Worm (Caenorhabditis elegans) whole organism, L2 larva: ENCODE results near the gene nhr-261.

Source experiments
- C34F6.9 ChIP-seq: fragments of 150-350 bp; optimal IDR thresholded peaks from 2 replicates; lab custom pipeline; 2014; ENCODE audit warnings: missing biosample characterization, missing genetic modification characterization
- F13H6.1 ChIP-seq: sonication (generic microtip); optimal IDR thresholded peaks from 2 replicates; lab custom pipeline; 2016; ENCODE audit warnings: missing genetic modification characterization, missing compliant biosample characterization
- Y55F3AM.14 ChIP-seq: fragments of 200-800 bp; sonication (Bioruptor generic); optimal IDR thresholded peaks from 2 replicates; lab custom pipeline; 2018; ENCODE audit warnings: mild to moderate bottlenecking, missing genetic modification characterization, missing compliant biosample characterization
- ZK546.5 ChIP-seq: sonication (generic microtip); optimal IDR thresholded peaks from 2 replicates; lab custom pipeline; 2017; ENCODE audit warnings: missing biosample characterization, missing genetic modification characterization
- alr-1 ChIP-seq: fragments of 150-350 bp; optimal IDR thresholded peaks from 2 replicates; lab custom pipeline; 2014; ENCODE audit warnings: missing biosample characterization, missing genetic modification characterization
- aly-2 ChIP-seq: fragments of 150-350 bp; optimal IDR thresholded peaks from 2 replicates; lab custom pipeline; 2014; ENCODE audit warnings: missing biosample characterization, missing genetic modification characterization
- ama-1 ChIP-seq: fragments of 150-350 bp; optimal IDR thresholded peaks from 2 replicates; lab custom pipeline; 2018; ENCODE audit warnings: inconsistent platforms
- blmp-1 ChIP-seq: sonication (generic microtip); optimal IDR thresholded peaks from 2 replicates; lab custom pipeline; 2017; ENCODE audit warnings: missing genetic modification characterization, mild to moderate bottlenecking, missing compliant biosample characterization, antibody characterized with exemption, moderate library complexity; ENCODE audit not compliant: insufficient read depth
- ceh-16 ChIP-seq: fragments of 150-350 bp; optimal IDR thresholded peaks from 2 replicates; lab custom pipeline; 2014; ENCODE audit warnings: missing biosample characterization, missing genetic modification characterization
- ceh-82 ChIP-seq: fragments of 150-350 bp; optimal IDR thresholded peaks from 2 replicates; lab custom pipeline; 2014; ENCODE audit warnings: missing biosample characterization, missing genetic modification characterization
- dmd-4 ChIP-seq: sonication (generic microtip); optimal IDR thresholded peaks from 2 replicates; lab custom pipeline; 2017; ENCODE audit warnings: missing biosample characterization, missing genetic modification characterization
- egl-27 ChIP-seq: sonication (generic microtip); optimal IDR thresholded peaks from 3 replicates; lab custom pipeline; 2017; ENCODE audit warnings: missing biosample characterization, missing genetic modification reagents, missing genetic modification characterization
- elt-1 ChIP-seq: fragments of 150-350 bp; optimal IDR thresholded peaks from 2 replicates; lab custom pipeline; 2014; ENCODE audit warnings: missing biosample characterization, missing genetic modification characterization
- elt-3 ChIP-seq: sonication (generic microtip); optimal IDR thresholded peaks from 2 replicates; lab custom pipeline; 2017; ENCODE audit warnings: missing biosample characterization, missing genetic modification characterization
- lin-11 ChIP-seq: fragments of 150-350 bp; sonication (generic microtip); optimal IDR thresholded peaks from 2 replicates; lab custom pipeline; 2014; ENCODE audit warnings: missing biosample characterization, missing genetic modification characterization, inconsistent platforms, mixed read lengths
- lin-39 ChIP-seq: fragments of 150-350 bp; optimal IDR thresholded peaks from 2 replicates; lab custom pipeline; 2014; ENCODE audit warnings: missing biosample characterization, missing genetic modification reagents, missing genetic modification characterization
- lsy-2 ChIP-seq, 2 experiments: fragments of 150-350 bp in 1 of 2; sonication (generic microtip) in 1 of 2; optimal IDR thresholded peaks; 2 replicates each; lab custom pipeline; 2014 to 2017; ENCODE audit warnings: missing biosample characterization in 2 of 2, missing genetic modification characterization in 2 of 2
- mab-5 ChIP-seq: fragments of 150-350 bp; optimal IDR thresholded peaks from 2 replicates; lab custom pipeline; 2014; ENCODE audit warnings: missing biosample characterization, missing genetic modification characterization
- mdl-1 ChIP-seq, 2 experiments: fragments of 150-350 bp in 1 of 2; sonication (generic microtip) in 1 of 2; optimal IDR thresholded peaks; 2 replicates each; lab custom pipeline; 2017; ENCODE audit warnings: missing biosample characterization in 2 of 2, missing genetic modification characterization in 2 of 2
- nhr-10 ChIP-seq: sonication (generic microtip); optimal IDR thresholded peaks from 2 replicates; lab custom pipeline; 2017; ENCODE audit warnings: missing biosample characterization, missing genetic modification characterization
- nhr-129 ChIP-seq: fragments of 150-350 bp; optimal IDR thresholded peaks from 2 replicates; lab custom pipeline; 2014; ENCODE audit warnings: missing biosample characterization, missing genetic modification characterization
- nhr-21 ChIP-seq: fragments of 150-350 bp; optimal IDR thresholded peaks from 2 replicates; lab custom pipeline; 2014; ENCODE audit warnings: missing biosample characterization, missing genetic modification characterization
- nhr-23 ChIP-seq: fragments of 150-350 bp; optimal IDR thresholded peaks from 2 replicates; lab custom pipeline; 2014; ENCODE audit warnings: missing biosample characterization, missing genetic modification reagents, missing genetic modification characterization
- nhr-237 ChIP-seq: fragments of 150-350 bp; optimal IDR thresholded peaks from 2 replicates; lab custom pipeline; 2014; ENCODE audit warnings: missing biosample characterization, missing genetic modification characterization
- nhr-6 ChIP-seq: fragments of 150-350 bp; optimal IDR thresholded peaks from 2 replicates; lab custom pipeline; 2014; ENCODE audit warnings: missing biosample characterization, missing genetic modification characterization
- nhr-77 ChIP-seq: fragments of 150-350 bp; optimal IDR thresholded peaks from 2 replicates; lab custom pipeline; 2014; ENCODE audit warnings: missing biosample characterization, missing genetic modification characterization
- peb-1 ChIP-seq: fragments of 150-350 bp; optimal IDR thresholded peaks from 2 replicates; lab custom pipeline; 2014; ENCODE audit warnings: missing biosample characterization, missing genetic modification characterization
- sem-4 ChIP-seq: fragments of 150-350 bp; optimal IDR thresholded peaks from 2 replicates; lab custom pipeline; 2014; ENCODE audit warnings: missing biosample characterization, missing genetic modification reagents, missing genetic modification characterization
- skn-1 ChIP-seq: sonication (generic microtip); optimal IDR thresholded peaks from 2 replicates; lab custom pipeline; 2017; ENCODE audit warnings: missing biosample characterization, missing genetic modification characterization
- sma-9 ChIP-seq, 2 experiments: fragments of 150-350 bp in 1 of 2; sonication (generic microtip) in 1 of 2; optimal IDR thresholded peaks; 2 replicates each; lab custom pipeline; 2014 to 2016; ENCODE audit warnings: missing genetic modification characterization in 2 of 2, mild to moderate bottlenecking in 1 of 2, missing biosample characterization in 1 of 2, missing compliant biosample characterization in 1 of 2, missing genetic modification reagents in 1 of 2, moderate library complexity in 1 of 2
- snpc-4 ChIP-seq: fragments of 150-350 bp; optimal IDR thresholded peaks from 2 replicates; lab custom pipeline; 2014; ENCODE audit warnings: missing biosample characterization, missing genetic modification characterization
- unc-39 ChIP-seq: fragments of 150-350 bp; optimal IDR thresholded peaks from 2 replicates; lab custom pipeline; 2014; ENCODE audit warnings: missing biosample characterization, missing genetic modification characterization
- unc-55 ChIP-seq: fragments of 150-350 bp; sonication (generic microtip); optimal IDR thresholded peaks from 3 replicates; lab custom pipeline; 2014; ENCODE audit warnings: missing biosample characterization, missing genetic modification reagents, missing genetic modification characterization
- unc-62 ChIP-seq: fragments of 150-350 bp; optimal IDR thresholded peaks from 2 replicates; lab custom pipeline; 2014; ENCODE audit warnings: missing biosample characterization, missing genetic modification reagents, missing genetic modification characterization
- ztf-1 ChIP-seq: fragments of 200-800 bp; sonication (Bioruptor generic); conservative IDR thresholded peaks from 2 replicates; pipeline ENCODE4 v1.3.6; 2022; ENCODE audit warnings: missing genetic modification characterization, missing compliant biosample characterization

nhr-261 gene

ce11 chrII:3894755-3895154 is 30.2 kb upstream of the nhr-261 start, which contains the start of gene F53C3.7:
Gene F53C3.7 (plus strand): TSS chrII:3895055.
- TF ChIP-seq lsy-2 (tag; optimal IDR thresholded peaks at IDR 0.05; lab: Kevin White, UChicago), result no peak
- no peak for TF ChIP-seq peb-1 (tag; lab: Kevin White, UChicago)
- no peak for TF ChIP-seq F13H6.1 (tag; lab: Kevin White, UChicago)
- no peak for TF ChIP-seq lin-39 (tag; lab: Kevin White, UChicago)

- TF ChIP-seq unc-62 (GFP tag; lab: Kevin White, UChicago) (no peak), ceh-82 (tag; lab: Kevin White, UChicago) (no peak), ama-1 (lab: Kevin White, UChicago) (no peak), nhr-23 (no peak), unc-39 (tag; lab: Kevin White, UChicago) (no peak), alr-1 (tag; lab: Kevin White, UChicago) (no peak), elt-3 (tag; lab: Kevin White, UChicago) (no peak), sma-9 (GFP tag; optimal IDR thresholded peaks at IDR 0.05; lab: Kevin White, UChicago) (no peak), sma-9 (tag; optimal IDR thresholded peaks at IDR 0.05; lab: Kevin White, UChicago) (no peak), Y55F3AM.14 (GFP tag; lab: Kevin White, UChicago) (no peak), blmp-1 (tag; lab: Kevin White, UChicago) (no peak)
- TF ChIP-seq, all 48 proteins: peak for 0
These were observed 29.4 kb upstream of the nhr-261 start for ce11 chrII:3893911-3894310.

ce11 chrII:3891124-3891523 is 26.6 kb upstream of the nhr-261 start, which contains the start of gene F53C3.8:
Gene F53C3.8 (plus strand): TSS chrII:3891424.
- TF ChIP-seq C34F6.9 (no peak), egl-27 (tag; lab: Kevin White, UChicago) (no peak), nhr-77 (no peak), Y55F3AM.14 (GFP tag; lab: Kevin White, UChicago) (no peak), peb-1 (tag; lab: Kevin White, UChicago) (no peak), mab-5 (no peak), F13H6.1 (tag; lab: Kevin White, UChicago) (no peak), lin-39 (tag; lab: Kevin White, UChicago) (no peak), ZK546.5 (no peak), nhr-23 (no peak), ceh-16 (tag; lab: Kevin White, UChicago) (no peak)

- no peak for TF ChIP-seq lin-39 (tag; lab: Kevin White, UChicago)
- no peak for TF ChIP-seq aly-2 (tag; lab: Kevin White, UChicago)
- TF ChIP-seq mdl-1 (tag; optimal IDR thresholded peaks at IDR 0.05; lab: Kevin White, UChicago), result no peak
- no peak for TF ChIP-seq unc-55
- TF ChIP-seq ama-1 (lab: Kevin White, UChicago), result no peak
- no peak for TF ChIP-seq unc-39 (tag; lab: Kevin White, UChicago)
- no peak for TF ChIP-seq mab-5
- TF ChIP-seq nhr-129 (tag; lab: Kevin White, UChicago), result no peak
- TF ChIP-seq nhr-237, result no peak
- no peak for TF ChIP-seq sem-4 (tag; lab: Kevin White, UChicago)
- no peak for TF ChIP-seq blmp-1 (tag; lab: Kevin White, UChicago)
- no peak for TF ChIP-seq ztf-1
- TF ChIP-seq elt-1 (tag; lab: Kevin White, UChicago), result no peak
- TF ChIP-seq nhr-10 (tag; lab: Kevin White, UChicago), result no peak
- TF ChIP-seq nhr-6, result no peak
- no peak for TF ChIP-seq snpc-4 (tag; lab: Kevin White, UChicago)
- TF ChIP-seq C34F6.9, result no peak
- TF ChIP-seq F13H6.1 (tag; lab: Kevin White, UChicago), result no peak
These were observed 15.4 kb upstream of the nhr-261 start, which contains the start of gene nhr-166 for ce11 chrII:3879945-3880344. Gene nhr-166 (plus strand): TSS chrII:3880245.

- no peak for TF ChIP-seq peb-1 (tag; lab: Kevin White, UChicago)
- TF ChIP-seq dmd-4 (tag; lab: Kevin White, UChicago), result no peak
- TF ChIP-seq sem-4 (tag; lab: Kevin White, UChicago), result no peak
- TF ChIP-seq unc-55, result no peak
- no peak for TF ChIP-seq nhr-10 (tag; lab: Kevin White, UChicago)
- TF ChIP-seq nhr-129 (tag; lab: Kevin White, UChicago), result no peak
- no peak for TF ChIP-seq nhr-6
- no peak for TF ChIP-seq skn-1 (tag; lab: Kevin White, UChicago)
- TF ChIP-seq nhr-23, result no peak
- no peak for TF ChIP-seq sma-9 (GFP tag; optimal IDR thresholded peaks at IDR 0.05; lab: Kevin White, UChicago)
- TF ChIP-seq sma-9 (tag; optimal IDR thresholded peaks at IDR 0.05; lab: Kevin White, UChicago), result no peak
- TF ChIP-seq lin-11 (tag; lab: Kevin White, UChicago), result no peak
- no peak for TF ChIP-seq ama-1 (lab: Kevin White, UChicago)
- no peak for TF ChIP-seq alr-1 (tag; lab: Kevin White, UChicago)
- TF ChIP-seq blmp-1 (tag; lab: Kevin White, UChicago), result no peak
- TF ChIP-seq nhr-21 (tag; lab: Kevin White, UChicago), result no peak
- TF ChIP-seq ceh-82 (tag; lab: Kevin White, UChicago), result no peak
- no peak for TF ChIP-seq ceh-16 (tag; lab: Kevin White, UChicago)
These were observed 13.8 kb upstream of the nhr-261 start, which contains the start of gene srh-250 for ce11 chrII:3878330-3878729. Gene srh-250 (plus strand): TSS chrII:3878630.
